Fruit fly (Drosophila melanogaster): ENCODE measurements around the gene mthl10.
A peak's percentile ranks its signal among the peaks of the same experiment; 100 is the strongest.

The mthl10 gene

DNA sequence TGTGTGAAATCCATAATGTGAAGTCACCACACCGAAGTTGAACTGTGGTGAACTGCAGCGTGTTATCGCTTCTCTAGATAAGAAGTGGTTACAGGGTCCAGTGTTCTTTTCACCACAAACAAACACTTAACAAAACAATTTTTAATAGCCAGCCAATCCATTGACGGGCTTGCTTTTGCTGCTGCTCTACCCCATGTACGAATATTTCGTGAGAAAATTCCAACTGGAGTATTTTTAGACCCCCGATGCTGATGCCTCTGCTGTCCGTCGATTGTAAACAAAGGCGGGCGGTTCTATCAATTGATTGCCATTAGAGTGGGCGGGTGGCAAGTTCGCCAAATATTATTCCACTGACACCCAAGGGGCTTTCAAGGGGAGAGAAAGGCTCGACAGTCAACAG lies 3.6 kb downstream of the mthl10 start:
- TF ChIP-seq pnt (GFP tag; optimal IDR thresholded peaks at IDR 0.05) (no peak), CG10321 (GFP tag; IDR thresholded peaks at IDR 0.05) (no peak), usp (GFP tag; optimal IDR thresholded peaks at IDR 0.05) (no peak), CG6683 (GFP tag; optimal IDR thresholded peaks at IDR 0.05) (no peak), da (GFP tag; optimal IDR thresholded peaks at IDR 0.05) (no peak), Dad (GFP tag; optimal IDR thresholded peaks at IDR 0.05) (no peak), crp (GFP tag; optimal IDR thresholded peaks at IDR 0.05) (no peak), CG10543 (GFP tag; optimal IDR thresholded peaks at IDR 0.05) (peak; percentile 24), prd (optimal IDR thresholded peaks at IDR 0.05) (no peak), prd (GFP tag; IDR thresholded peaks at IDR 0.05) (no peak), exex (tag; optimal IDR thresholded peaks at IDR 0.05) (peak; percentile 30), Drgx (GFP tag; IDR thresholded peaks at IDR 0.05) (no peak), CG15269 (tag; optimal IDR thresholded peaks at IDR 0.05) (no peak), crc (GFP tag; optimal IDR thresholded peaks at IDR 0.05) (no peak), CG12299 (tag; optimal IDR thresholded peaks at IDR 0.05) (no peak), ssp (GFP tag; IDR thresholded peaks at IDR 0.05) (no peak), CG14860 (GFP tag; IDR thresholded peaks at IDR 0.05; ENCODE audit: partially characterized antibody) (no peak), Ets65A (GFP tag) (peak; percentile 57), Kr (GFP tag; optimal IDR thresholded peaks at IDR 0.05) (no peak), CG10654 (GFP tag; optimal IDR thresholded peaks at IDR 0.05) (no peak), CG11504 (tag; optimal IDR thresholded peaks at IDR 0.05) (no peak), trh (GFP tag; optimal IDR thresholded peaks at IDR 0.05) (no peak), CG3847 (GFP tag; IDR thresholded peaks at IDR 0.05) (peak; percentile 16; the same call in 1 of the 2 replicates), Atf-2 (GFP tag; optimal IDR thresholded peaks at IDR 0.05) (no peak), CG2712 (tag; optimal IDR thresholded peaks at IDR 0.05) (no peak), MESR4 (GFP tag; optimal IDR thresholded peaks at IDR 0.05) (no peak), fru (optimal IDR thresholded peaks at IDR 0.05) (no peak), sim (GFP tag; IDR thresholded peaks at IDR 0.05) (no peak), tll (GFP tag; optimal IDR thresholded peaks at IDR 0.05) (no peak), CG3281 (GFP tag; optimal IDR thresholded peaks at IDR 0.05) (peak; percentile 15), CG15696 (tag; optimal IDR thresholded peaks at IDR 0.05) (no peak), CG1603 (tag; optimal IDR thresholded peaks at IDR 0.05) (no peak), CG7928 (GFP tag; optimal IDR thresholded peaks at IDR 0.05) (no peak), Sry-δ (GFP tag; optimal IDR thresholded peaks at IDR 0.05) (no peak), bcd (GFP tag; optimal IDR thresholded peaks at IDR 0.05) (no peak), Camta (GFP tag; optimal IDR thresholded peaks at IDR 0.05) (no peak), CG14441 (GFP tag; IDR thresholded peaks at IDR 0.05) (0 out of 2 replicates have a peak, but pooled peaks have one; percentile 10), kay (GFP tag; optimal IDR thresholded peaks at IDR 0.05) (no peak), jumu (GFP tag; optimal IDR thresholded peaks at IDR 0.05) (no peak), hkb (optimal IDR thresholded peaks at IDR 0.05) (no peak), hkb (GFP tag; IDR thresholded peaks at IDR 0.05) (peak; percentile 39; the same call in 1 of the 2 replicates), CG10147 (GFP tag; optimal IDR thresholded peaks at IDR 0.05) (no peak), Gsc (GFP tag; IDR thresholded peaks at IDR 0.05) (no peak), Chrac-16 (GFP tag; optimal IDR thresholded peaks at IDR 0.05) (no peak), Vsx1 (GFP tag; optimal IDR thresholded peaks at IDR 0.05) (no peak), CG9817 (tag; optimal IDR thresholded peaks at IDR 0.05) (peak; percentile 5), CG18262 (tag; optimal IDR thresholded peaks at IDR 0.05) (no peak), dimm (GFP tag; IDR thresholded peaks at IDR 0.05) (no peak), CG12769 (tag; optimal IDR thresholded peaks at IDR 0.05) (peak; percentile 50), ATbp (GFP tag; optimal IDR thresholded peaks at IDR 0.05) (no peak), run (tag; optimal IDR thresholded peaks at IDR 0.05) (no peak), H2.0 (GFP tag; IDR thresholded peaks at IDR 0.05) (no peak), mam (GFP tag; optimal IDR thresholded peaks at IDR 0.05) (peak; percentile 10)
